Worm (Caenorhabditis elegans): ENCODE measurements around the gene R10E4.3.

ce11 chrIII:4313061-4313962, 26.0 kb upstream of the R10E4.3 start, which contains the start of the genes evl-14 and dcn-1:
- TF ChIP-seq fos-1 (tag; optimal IDR thresholded peaks at IDR 0.05), result peak; percentile 73
- TF ChIP-seq alr-1 (tag; optimal IDR thresholded peaks at IDR 0.05), result no peak
